Fruit fly (Drosophila melanogaster) whole organism, embryonic: ENCODE data around the gene CG12012.

Source experiments
- Adf1 ChIP-seq: fragments of 200-800 bp; sonication (Bioruptor generic); IDR thresholded peaks from 2 replicates; pipeline ENCODE4 v1.3.6; 2022; ENCODE audit warnings: missing biosample characterization, missing genetic modification characterization
- Atf6 ChIP-seq: fragments of 200-800 bp; sonication (Bioruptor generic); IDR thresholded peaks from 2 replicates; pipeline ENCODE4 v1.3.6; 2022; ENCODE audit warnings: missing biosample characterization, missing genetic modification characterization
- Bgb ChIP-seq: fragments of 200-800 bp; sonication (Bioruptor generic); IDR thresholded peaks from 2 replicates; pipeline ENCODE4 v1.3.6; 2022; ENCODE audit warnings: missing biosample characterization, missing genetic modification characterization; ENCODE audit not compliant: partially characterized antibody
- CG1024 ChIP-seq: fragments of 200-800 bp; sonication (Bioruptor generic); IDR thresholded peaks from 2 replicates; pipeline ENCODE4 v1.3.6; 2022; ENCODE audit warnings: missing biosample characterization, missing genetic modification characterization
- CG10321 ChIP-seq: fragments of 200-800 bp; sonication (Bioruptor generic); IDR thresholded peaks from 2 replicates; pipeline ENCODE4 v1.3.6; 2022; ENCODE audit warnings: missing biosample characterization, missing genetic modification characterization
- CG11247 ChIP-seq: fragments of 200-800 bp; sonication (Bioruptor generic); IDR thresholded peaks from 2 replicates; pipeline ENCODE4 v1.3.6; 2022; ENCODE audit warnings: missing biosample characterization, missing genetic modification characterization
- CG12071 ChIP-seq: fragments of 200-800 bp; sonication (Bioruptor generic); optimal IDR thresholded peaks from 3 replicates; lab custom pipeline; 2018; ENCODE audit warnings: missing biosample characterization, mild to moderate bottlenecking, missing genetic modification characterization
- CG12659 ChIP-seq: fragments of 200-800 bp; sonication (Bioruptor generic); optimal IDR thresholded peaks from 3 replicates; lab custom pipeline; 2017; ENCODE audit warnings: mild to moderate bottlenecking, missing biosample characterization, missing genetic modification reagents, missing genetic modification characterization
- CG13296 ChIP-seq: fragments of 200-800 bp; sonication (Bioruptor generic); optimal IDR thresholded peaks from 3 replicates; lab custom pipeline; 2018; ENCODE audit warnings: missing biosample characterization, mild to moderate bottlenecking, missing genetic modification characterization
- CG15601 ChIP-seq: fragments of 200-800 bp; sonication (Bioruptor generic); optimal IDR thresholded peaks from 3 replicates; lab custom pipeline; 2019; ENCODE audit warnings: missing biosample characterization, mild to moderate bottlenecking, missing genetic modification characterization, moderate library complexity
- CG1647 ChIP-seq: fragments of 200-800 bp; sonication (Bioruptor generic); optimal IDR thresholded peaks from 3 replicates; lab custom pipeline; 2016; ENCODE audit warnings: missing biosample characterization, missing genetic modification characterization
- CG17912 ChIP-seq: fragments of 200-800 bp; sonication (Bioruptor generic); optimal IDR thresholded peaks from 2 replicates; lab custom pipeline; 2018; ENCODE audit warnings: missing biosample characterization, mild to moderate bottlenecking, missing genetic modification characterization
- CG1792 ChIP-seq: fragments of 200-800 bp; sonication (Bioruptor generic); optimal IDR thresholded peaks from 2 replicates; lab custom pipeline; 2016; ENCODE audit warnings: missing biosample characterization, missing genetic modification characterization
- CG2678 ChIP-seq: fragments of 200-800 bp; sonication (Bioruptor generic); optimal IDR thresholded peaks from 3 replicates; lab custom pipeline; 2019; ENCODE audit warnings: missing biosample characterization, mild to moderate bottlenecking, missing genetic modification characterization, moderate library complexity
- CG31441 ChIP-seq: fragments of 200-800 bp; sonication (Bioruptor generic); IDR thresholded peaks from 2 replicates; pipeline ENCODE4 v1.3.6; 2022; ENCODE audit warnings: missing biosample characterization, missing genetic modification characterization
- CG33557 ChIP-seq: fragments of 200-800 bp; sonication (Bioruptor generic); optimal IDR thresholded peaks from 2 replicates; lab custom pipeline; 2019; ENCODE audit warnings: missing biosample characterization, mild to moderate bottlenecking, missing genetic modification characterization, moderate library complexity
- CG4854 ChIP-seq: fragments of 200-800 bp; sonication (Bioruptor generic); optimal IDR thresholded peaks from 2 replicates; lab custom pipeline; 2016; ENCODE audit warnings: missing biosample characterization, missing genetic modification characterization, inconsistent platforms
- CG5953 ChIP-seq: fragments of 200-800 bp; sonication (Bioruptor generic); IDR thresholded peaks from 2 replicates; pipeline ENCODE4 v1.3.6; 2022; ENCODE audit warnings: missing biosample characterization, missing genetic modification characterization
- CG7357 ChIP-seq: fragments of 200-800 bp; sonication (Bioruptor generic); IDR thresholded peaks from 3 replicates; pipeline ENCODE4 v1.3.6; 2022; ENCODE audit warnings: missing biosample characterization, missing genetic modification characterization
- CG9609 ChIP-seq: fragments of 200-800 bp; sonication (Bioruptor generic); optimal IDR thresholded peaks from 3 replicates; lab custom pipeline; 2016; ENCODE audit warnings: missing biosample characterization, missing genetic modification characterization
- CG9932 ChIP-seq: fragments of 200-800 bp; sonication (Bioruptor generic); IDR thresholded peaks from 2 replicates; pipeline ENCODE4 v1.3.6; 2022; ENCODE audit warnings: missing biosample characterization, missing genetic modification characterization
- CkIIα-i1 ChIP-seq: fragments of 200-800 bp; sonication (Bioruptor generic); IDR thresholded peaks from 2 replicates; pipeline ENCODE4 v1.3.6; 2022; ENCODE audit warnings: missing biosample characterization, missing genetic modification characterization
- Dfd ChIP-seq, 2 experiments: fragments of >200 bp; optimal IDR thresholded peaks; 2 replicates each; lab custom pipeline; 2017; ENCODE audit warnings: missing biosample characterization in 2 of 2, missing genetic modification characterization in 2 of 2
- Dll ChIP-seq: fragments of 200-800 bp; sonication (Bioruptor generic); IDR thresholded peaks from 4 replicates; pipeline ENCODE4 v1.3.6; 2022; ENCODE audit warnings: missing biosample characterization, missing genetic modification characterization; ENCODE audit not compliant: partially characterized antibody
- E2f2 ChIP-seq: fragments of 200-800 bp; sonication (Bioruptor generic); IDR thresholded peaks from 2 replicates; pipeline ENCODE4 v1.3.6; 2022; ENCODE audit warnings: missing biosample characterization, missing genetic modification characterization
- Gug ChIP-seq: fragments of 200-800 bp; sonication (Bioruptor generic); IDR thresholded peaks from 4 replicates; pipeline ENCODE4 v1.3.6; 2022; ENCODE audit warnings: missing biosample characterization, missing genetic modification characterization
- MESR4 ChIP-seq: fragments of 200-800 bp; sonication (Bioruptor generic); optimal IDR thresholded peaks from 2 replicates; lab custom pipeline; 2018; ENCODE audit warnings: missing biosample characterization, mild to moderate bottlenecking, missing genetic modification characterization, moderate library complexity
- NC2α ChIP-seq: fragments of 200-800 bp; sonication (Bioruptor generic); optimal IDR thresholded peaks from 2 replicates; lab custom pipeline; 2016; ENCODE audit warnings: missing biosample characterization, missing genetic modification characterization
- Optix ChIP-seq: fragments of 200-800 bp; sonication (Bioruptor generic); IDR thresholded peaks from 3 replicates; pipeline ENCODE4 v1.3.6; 2022; ENCODE audit warnings: missing biosample characterization, missing genetic modification characterization
- Ptx1 ChIP-seq: fragments of 200-800 bp; sonication (Bioruptor generic); IDR thresholded peaks from 2 replicates; pipeline ENCODE4 v1.3.6; 2022; ENCODE audit warnings: missing biosample characterization, missing genetic modification characterization
- Rfx ChIP-seq: fragments of 200-800 bp; sonication (Bioruptor generic); IDR thresholded peaks from 2 replicates; pipeline ENCODE4 v1.3.6; 2022; ENCODE audit warnings: missing biosample characterization, missing genetic modification characterization
- Taf1 ChIP-seq: fragments of 200-800 bp; sonication (Bioruptor generic); IDR thresholded peaks from 2 replicates; pipeline ENCODE4 v1.3.6; 2022; ENCODE audit warnings: missing biosample characterization, missing genetic modification characterization
- Trl ChIP-seq, 3 experiments: fragments of >200 bp in 2 of 3; fragments of 200-800 bp in 1 of 3; sonication (Bioruptor generic) in 1 of 3; optimal IDR thresholded peaks; 2 replicates in 1 of 3; 3 replicates in 2 of 3; lab custom pipeline; 2016 to 2017; ENCODE audit warnings: missing biosample characterization in 1 of 3, missing genetic modification characterization in 1 of 3
- ash1 ChIP-seq: fragments of 200-800 bp; sonication (Bioruptor generic); optimal IDR thresholded peaks from 2 replicates; lab custom pipeline; 2018; ENCODE audit warnings: missing biosample characterization, mild to moderate bottlenecking, missing genetic modification characterization
- ato ChIP-seq: fragments of 200-800 bp; sonication (Bioruptor generic); IDR thresholded peaks from 2 replicates; pipeline ENCODE4 v1.3.6; 2022; ENCODE audit warnings: missing biosample characterization, missing genetic modification characterization; ENCODE audit not compliant: partially characterized antibody
- crc ChIP-seq: fragments of 200-800 bp; sonication (Bioruptor generic); optimal IDR thresholded peaks from 2 replicates; lab custom pipeline; 2016; ENCODE audit warnings: missing biosample characterization, missing genetic modification characterization
- dmrt11E ChIP-seq: fragments of 200-800 bp; sonication (Bioruptor generic); optimal IDR thresholded peaks from 3 replicates; lab custom pipeline; 2018; ENCODE audit warnings: missing biosample characterization, mild to moderate bottlenecking, missing genetic modification characterization, moderate library complexity
- fd102C ChIP-seq: fragments of 200-800 bp; sonication (Bioruptor generic); optimal IDR thresholded peaks from 2 replicates; lab custom pipeline; 2018; ENCODE audit warnings: missing biosample characterization, mild to moderate bottlenecking, missing genetic modification characterization, moderate library complexity
- grn ChIP-seq: fragments of 200-800 bp; sonication (Bioruptor generic); optimal IDR thresholded peaks from 3 replicates; lab custom pipeline; 2017; ENCODE audit warnings: missing biosample characterization, missing genetic modification characterization
- kni ChIP-seq: fragments of 200-800 bp; sonication (Bioruptor generic); optimal IDR thresholded peaks from 3 replicates; lab custom pipeline; 2017; ENCODE audit warnings: mild to moderate bottlenecking, missing biosample characterization, missing genetic modification reagents, missing genetic modification characterization
- mirr ChIP-seq: fragments of 200-800 bp; sonication (Bioruptor generic); optimal IDR thresholded peaks from 3 replicates; lab custom pipeline; 2018; ENCODE audit warnings: missing biosample characterization, mild to moderate bottlenecking, missing genetic modification characterization
- nom ChIP-seq: fragments of 200-800 bp; sonication (Bioruptor generic); optimal IDR thresholded peaks from 2 replicates; lab custom pipeline; 2017; ENCODE audit warnings: missing biosample characterization, missing genetic modification characterization, mild to moderate bottlenecking, moderate library complexity, missing genetic modification reagents
- schlank ChIP-seq: fragments of 200-800 bp; sonication (Bioruptor generic); optimal IDR thresholded peaks from 2 replicates; lab custom pipeline; 2018; ENCODE audit warnings: missing biosample characterization, mild to moderate bottlenecking, missing genetic modification characterization
- sd ChIP-seq: fragments of 200-800 bp; sonication (Bioruptor generic); optimal IDR thresholded peaks from 3 replicates; lab custom pipeline; 2018; ENCODE audit warnings: missing biosample characterization, mild to moderate bottlenecking, missing genetic modification characterization, moderate library complexity
- sim ChIP-seq: fragments of 200-800 bp; sonication (Bioruptor generic); IDR thresholded peaks from 2 replicates; pipeline ENCODE4 v1.3.6; 2022; ENCODE audit warnings: missing biosample characterization, missing genetic modification characterization
- tap ChIP-seq: fragments of 200-800 bp; optimal IDR thresholded peaks from 3 replicates; lab custom pipeline; 2019; ENCODE audit warnings: missing biosample characterization, mild to moderate bottlenecking, missing genetic modification characterization, moderate library complexity
- toy ChIP-seq: fragments of 200-800 bp; sonication (Bioruptor generic); IDR thresholded peaks from 2 replicates; pipeline ENCODE4 v1.3.6; 2022; ENCODE audit warnings: missing biosample characterization, missing genetic modification characterization
- vfl ChIP-seq: fragments of 200-800 bp; sonication (Bioruptor generic); optimal IDR thresholded peaks from 2 replicates; lab custom pipeline; 2016; ENCODE audit warnings: missing biosample characterization, missing genetic modification characterization
- zfh2 ChIP-seq: fragments of 200-800 bp; sonication (Bioruptor generic); optimal IDR thresholded peaks from 2 replicates; lab custom pipeline; 2016; ENCODE audit warnings: missing biosample characterization, missing genetic modification characterization

The CG12012 gene

DNA sequence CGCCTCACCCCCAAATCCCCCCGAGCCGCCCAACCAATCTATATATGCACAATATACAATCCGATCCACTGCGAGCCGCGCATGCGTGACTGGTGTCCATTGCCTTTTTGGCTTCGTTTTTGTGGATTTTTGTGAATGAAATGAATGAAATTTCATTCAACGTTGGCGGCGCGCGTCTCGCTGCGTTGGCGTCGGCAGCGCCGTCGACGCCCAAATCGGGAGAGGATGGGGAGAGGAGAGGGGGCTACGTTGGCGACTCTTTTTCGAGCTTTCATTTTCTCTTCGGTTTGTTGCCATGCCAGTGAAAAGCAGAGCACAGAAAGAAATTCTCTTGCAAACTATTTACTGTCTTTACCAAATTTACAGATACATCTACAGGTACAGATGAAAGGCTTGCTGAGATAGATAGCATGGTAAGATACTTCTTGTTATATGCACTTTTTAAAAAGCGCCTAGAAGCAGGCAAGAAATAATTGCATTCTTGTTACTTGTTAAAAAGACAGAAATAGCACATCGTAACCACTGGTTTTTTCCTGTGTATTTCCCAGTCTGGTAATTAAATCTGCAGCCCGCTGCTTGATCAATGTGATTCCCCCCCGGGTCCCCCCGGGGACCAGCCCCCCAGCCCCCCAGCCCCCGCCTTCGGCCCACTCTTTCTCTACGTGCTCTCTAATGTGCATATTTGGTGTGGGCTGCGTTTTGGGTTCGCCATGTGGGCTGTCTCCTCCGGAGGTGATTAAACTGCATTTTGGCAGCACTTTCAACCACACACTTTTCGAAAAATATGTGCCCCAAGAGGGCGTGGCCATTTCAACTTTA lies 3.9 kb downstream of the CG12012 start (continued):
- TF ChIP-seq Rfx (no peak), CG1024 (GFP tag; lab: Robert Waterston, UW) (no peak), E2f2 (GFP tag; lab: Robert Waterston, UW) (no peak), tap (tag; lab: Kevin White, UChicago) (peak; percentile 66), CkIIα-i1 (GFP tag; lab: Robert Waterston, UW) (no peak), kni (GFP tag; lab: Kevin White, UChicago) (peak; percentile 78), Ptx1 (GFP tag; lab: Robert Waterston, UW) (peak; percentile 60; the same call in 1 of the 2 replicates), ash1 (GFP tag; lab: Kevin White, UChicago) (no peak), CG9609 (GFP tag; lab: Kevin White, UChicago) (no peak), crc (no peak), CG15601 (peak; percentile 54), Bgb (no peak), NC2α (GFP tag; lab: Kevin White, UChicago) (no peak), sim (GFP tag; lab: Robert Waterston, UW) (no peak; the same call in 1 of the 2 replicates), CG11247 (GFP tag; lab: Robert Waterston, UW) (no peak), fd102C (no peak), CG12071 (GFP tag; lab: Kevin White, UChicago) (peak; percentile 27), CG33557 (GFP tag; lab: Kevin White, UChicago) (no peak), schlank (tag; lab: Kevin White, UChicago) (no peak), grn (GFP tag; lab: Kevin White, UChicago) (no peak), vfl (GFP tag; lab: Kevin White, UChicago) (no peak), CG9932 (GFP tag; lab: Robert Waterston, UW) (no peak), nom (no peak), Taf1 (no peak), CG5953 (GFP tag; lab: Robert Waterston, UW) (0 out of 2 replicates have a peak, but pooled peaks have one; percentile 39), MESR4 (no peak), Dfd (GFP tag; optimal IDR thresholded peaks at IDR 0.05; lab: Kevin White, UChicago) (no peak), ato (GFP tag; lab: Robert Waterston, UW) (no peak), CG13296 (GFP tag; lab: Kevin White, UChicago) (no peak), Dll (GFP tag; lab: Robert Waterston, UW) (no peak), CG4854 (GFP tag; lab: Kevin White, UChicago) (no peak), Atf6 (GFP tag; lab: Robert Waterston, UW) (0 out of 2 replicates have a peak, but pooled peaks have one; percentile 17), toy (GFP tag; lab: Robert Waterston, UW) (no peak), Adf1 (GFP tag; lab: Robert Waterston, UW) (peak; percentile 63), CG10321 (GFP tag; lab: Robert Waterston, UW) (no peak), CG2678 (tag; lab: Kevin White, UChicago) (peak; percentile 69), mirr (no peak), dmrt11E (tag; lab: Kevin White, UChicago) (no peak), CG1792 (GFP tag; lab: Kevin White, UChicago) (no peak), CG12659 (GFP tag; lab: Kevin White, UChicago) (peak; percentile 36), zfh2 (GFP tag; lab: Kevin White, UChicago) (no peak), CG7357 (GFP tag; lab: Robert Waterston, UW) (no peak), Trl (optimal IDR thresholded peaks at IDR 0.05; lab: Kevin White, UChicago) (peak in 1 of 2 experiments; percentile 7), Trl (GFP tag; optimal IDR thresholded peaks at IDR 0.05; lab: Kevin White, UChicago) (no peak), CG31441 (GFP tag; lab: Robert Waterston, UW) (peak; percentile 74), CG1647 (GFP tag; lab: Kevin White, UChicago) (no peak), Optix (GFP tag; lab: Robert Waterston, UW) (peak; percentile 52; the same call in 1 of the 3 replicates), CG17912 (no peak), Gug (GFP tag; lab: Robert Waterston, UW) (no peak), sd (tag; lab: Kevin White, UChicago) (peak; percentile 29)
